Worm (Caenorhabditis elegans) whole organism, L3 larva: ENCODE measurements around the gene ckk-1.

Experiments
- R02D3.7 ChIP-seq: fragments of 150-350 bp; optimal IDR thresholded peaks from 2 replicates; lab custom pipeline; 2014; ENCODE audit warnings: missing biosample characterization, missing genetic modification characterization
- ama-1 ChIP-seq: fragments of 150-350 bp; optimal IDR thresholded peaks from 2 replicates; lab custom pipeline; 2018
- ceh-28 ChIP-seq: fragments of 150-350 bp; optimal IDR thresholded peaks from 2 replicates; lab custom pipeline; 2014; ENCODE audit warnings: missing biosample characterization, missing genetic modification reagents, missing genetic modification characterization
- ceh-82 ChIP-seq: fragments of 150-350 bp; optimal IDR thresholded peaks from 2 replicates; lab custom pipeline; 2014; ENCODE audit warnings: missing biosample characterization, missing genetic modification characterization
- ceh-9 ChIP-seq: sonication (generic microtip); optimal IDR thresholded peaks from 2 replicates; lab custom pipeline; 2018; ENCODE audit warnings: missing biosample characterization, missing genetic modification characterization
- daf-12 ChIP-seq: fragments of 150-350 bp; optimal IDR thresholded peaks from 2 replicates; lab custom pipeline; 2014; ENCODE audit warnings: missing biosample characterization, missing genetic modification reagents, missing genetic modification characterization
- egl-27 ChIP-seq: sonication (generic microtip); optimal IDR thresholded peaks from 4 replicates; lab custom pipeline; 2017; ENCODE audit warnings: missing biosample characterization, missing genetic modification reagents, missing genetic modification characterization
- egl-5 ChIP-seq: fragments of 150-350 bp; optimal IDR thresholded peaks from 2 replicates; lab custom pipeline; 2017; ENCODE audit warnings: missing biosample characterization, missing genetic modification reagents, missing genetic modification characterization, inconsistent platforms
- elt-1 ChIP-seq: fragments of 150-350 bp; optimal IDR thresholded peaks from 2 replicates; lab custom pipeline; 2014; ENCODE audit warnings: missing biosample characterization, missing genetic modification characterization
- elt-2 ChIP-seq: sonication (generic microtip); optimal IDR thresholded peaks from 2 replicates; lab custom pipeline; 2016; ENCODE audit warnings: missing genetic modification reagents, mild to moderate bottlenecking, missing genetic modification characterization, missing compliant biosample characterization
- elt-3 ChIP-seq, 3 experiments: fragments of 150-350 bp in 1 of 3; sonication (generic microtip) in 2 of 3; optimal IDR thresholded peaks; 2 replicates in 2 of 3; 4 replicates in 1 of 3; lab custom pipeline; 2014 to 2017; ENCODE audit warnings: missing biosample characterization in 3 of 3, missing genetic modification characterization in 3 of 3
- fkh-10 ChIP-seq: sonication (generic microtip); optimal IDR thresholded peaks from 2 replicates; lab custom pipeline; 2017; ENCODE audit warnings: missing biosample characterization, missing genetic modification reagents, missing genetic modification characterization
- fos-1 ChIP-seq: fragments of 150-350 bp; optimal IDR thresholded peaks from 2 replicates; lab custom pipeline; 2014; ENCODE audit warnings: missing biosample characterization, missing genetic modification characterization
- hmg-11 ChIP-seq: sonication (generic microtip); optimal IDR thresholded peaks from 2 replicates; lab custom pipeline; 2016; ENCODE audit warnings: missing genetic modification characterization, missing compliant biosample characterization
- jun-1 ChIP-seq: fragments of 150-350 bp; optimal IDR thresholded peaks from 2 replicates; lab custom pipeline; 2014; ENCODE audit warnings: missing biosample characterization, missing genetic modification reagents, missing genetic modification characterization
- lin-15B ChIP-seq: fragments of 150-350 bp; optimal IDR thresholded peaks from 2 replicates; lab custom pipeline; 2014; ENCODE audit warnings: missing biosample characterization, missing genetic modification characterization
- lin-39 ChIP-seq: fragments of 150-350 bp; optimal IDR thresholded peaks from 2 replicates; lab custom pipeline; 2018; ENCODE audit warnings: missing biosample characterization, missing genetic modification reagents, missing genetic modification characterization
- lsy-12 ChIP-seq: sonication (generic microtip); optimal IDR thresholded peaks from 2 replicates; lab custom pipeline; 2016; ENCODE audit warnings: mild to moderate bottlenecking, missing genetic modification characterization, missing compliant biosample characterization
- mdl-1 ChIP-seq: fragments of 150-350 bp; optimal IDR thresholded peaks from 2 replicates; lab custom pipeline; 2014; ENCODE audit warnings: missing biosample characterization, missing genetic modification characterization
- nfya-1 ChIP-seq: sonication (generic microtip); optimal IDR thresholded peaks from 2 replicates; lab custom pipeline; 2017; ENCODE audit warnings: missing genetic modification characterization, mild to moderate bottlenecking, missing compliant biosample characterization, antibody characterized with exemption, moderate library complexity; ENCODE audit not compliant: insufficient read depth
- nhr-11 ChIP-seq: fragments of 150-350 bp; optimal IDR thresholded peaks from 2 replicates; lab custom pipeline; 2014; ENCODE audit warnings: missing biosample characterization, missing genetic modification characterization
- nhr-12 ChIP-seq: fragments of 150-350 bp; optimal IDR thresholded peaks from 2 replicates; lab custom pipeline; 2014; ENCODE audit warnings: missing biosample characterization, missing genetic modification characterization
- nhr-23 ChIP-seq: fragments of 150-350 bp; optimal IDR thresholded peaks from 2 replicates; lab custom pipeline; 2014; ENCODE audit warnings: missing biosample characterization, missing genetic modification reagents, missing genetic modification characterization
- nhr-25 ChIP-seq: sonication (generic microtip); optimal IDR thresholded peaks from 2 replicates; lab custom pipeline; 2017; ENCODE audit warnings: missing biosample characterization, missing genetic modification characterization
- nhr-28 ChIP-seq: fragments of 150-350 bp; optimal IDR thresholded peaks from 2 replicates; lab custom pipeline; 2014; ENCODE audit warnings: missing biosample characterization, missing genetic modification characterization
- pha-4 ChIP-seq: fragments of 150-350 bp; optimal IDR thresholded peaks from 2 replicates; lab custom pipeline; 2014; ENCODE audit warnings: missing biosample characterization, missing genetic modification reagents, missing genetic modification characterization
- pqm-1 ChIP-seq: fragments of 150-350 bp; optimal IDR thresholded peaks from 2 replicates; lab custom pipeline; 2017; ENCODE audit warnings: missing biosample characterization, missing genetic modification characterization, inconsistent platforms
- sea-2 ChIP-seq: fragments of 150-350 bp; sonication (generic microtip); optimal IDR thresholded peaks from 4 replicates; lab custom pipeline; 2014; ENCODE audit warnings: missing biosample characterization, missing genetic modification reagents, missing genetic modification characterization
- skn-1 ChIP-seq: fragments of 150-350 bp; optimal IDR thresholded peaks from 2 replicates; lab custom pipeline; 2014; ENCODE audit warnings: missing biosample characterization, missing genetic modification characterization
- snpc-4 ChIP-seq: fragments of 150-350 bp; optimal IDR thresholded peaks from 2 replicates; lab custom pipeline; 2014; ENCODE audit warnings: missing biosample characterization, missing genetic modification characterization
- tbx-2 ChIP-seq: sonication (generic microtip); optimal IDR thresholded peaks from 2 replicates; lab custom pipeline; 2016; ENCODE audit warnings: mild to moderate bottlenecking, missing genetic modification characterization, missing compliant biosample characterization
- unc-39 ChIP-seq: sonication (generic microtip); optimal IDR thresholded peaks from 4 replicates; lab custom pipeline; 2017; ENCODE audit warnings: missing biosample characterization, missing genetic modification characterization
- zag-1 ChIP-seq: fragments of 150-350 bp; optimal IDR thresholded peaks from 2 replicates; lab custom pipeline; 2014; ENCODE audit warnings: missing biosample characterization, missing genetic modification characterization
- ztf-4 ChIP-seq: fragments of 150-350 bp; optimal IDR thresholded peaks from 2 replicates; lab custom pipeline; 2014; ENCODE audit warnings: missing biosample characterization, missing genetic modification characterization

ckk-1 gene

ce11 chrIII:5621236-5621635, 14.0 kb upstream of the ckk-1 start:
- TF ChIP-seq pqm-1 (tag; lab: Kevin White, UChicago): peak; percentile 8
- TF ChIP-seq tbx-2 (tag; lab: Kevin White, UChicago): peak; percentile 57
- TF ChIP-seq nhr-23 (tag; lab: Kevin White, UChicago): peak; percentile 15
- TF ChIP-seq nhr-12 (tag; lab: Kevin White, UChicago): no peak
- no peak for TF ChIP-seq elt-3 (tag; optimal IDR thresholded peaks at IDR 0.05; lab: Kevin White, UChicago)
- peak; percentile 87 for TF ChIP-seq nfya-1 (tag; lab: Kevin White, UChicago)
- peak; percentile 49 for TF ChIP-seq lin-39
- peak; percentile 63 for TF ChIP-seq mdl-1
- TF ChIP-seq skn-1 (tag; lab: Kevin White, UChicago): no peak
- peak; percentile 65 for TF ChIP-seq lin-15B (tag; lab: Kevin White, UChicago)
- TF ChIP-seq pha-4 (tag; lab: Kevin White, UChicago): peak; percentile 85
- no peak for TF ChIP-seq ama-1 (lab: Kevin White, UChicago)
- TF ChIP-seq daf-12 (tag; lab: Kevin White, UChicago): no peak
- TF ChIP-seq nhr-28 (tag; lab: Kevin White, UChicago): no peak
- TF ChIP-seq sea-2 (GFP tag; lab: Kevin White, UChicago): no peak
- peak; percentile 61 for TF ChIP-seq lsy-12 (tag; lab: Kevin White, UChicago)
- peak; percentile 34 for TF ChIP-seq ceh-28
- TF ChIP-seq egl-5 (tag; lab: Kevin White, UChicago): peak; percentile 62
- TF ChIP-seq nhr-11: peak; percentile 8
- TF ChIP-seq ceh-9: no peak
- TF ChIP-seq elt-2 (tag; lab: Kevin White, UChicago): peak; percentile 82
- peak; percentile 53 for TF ChIP-seq nhr-25 (tag; lab: Kevin White, UChicago)
- peak; percentile 23 for TF ChIP-seq R02D3.7 (tag; lab: Kevin White, UChicago)
- peak; percentile 86 for TF ChIP-seq hmg-11
- TF ChIP-seq snpc-4 (tag; lab: Kevin White, UChicago): peak; percentile 54
- TF ChIP-seq jun-1: peak; percentile 48
- no peak for TF ChIP-seq zag-1 (tag; lab: Kevin White, UChicago)
- TF ChIP-seq unc-39 (tag; lab: Kevin White, UChicago): no peak

- TF ChIP-seq fos-1 (tag; lab: Kevin White, UChicago) (no peak), pha-4 (tag; lab: Kevin White, UChicago) (peak; percentile 53), lin-39 (no peak), elt-3 (tag; optimal IDR thresholded peaks at IDR 0.05; lab: Kevin White, UChicago) (no peak), elt-1 (no peak), unc-39 (tag; lab: Kevin White, UChicago) (no peak), lin-15B (tag; lab: Kevin White, UChicago) (no peak)
- TF ChIP-seq, all 47 proteins: peak for 1
These were observed 12.9 kb upstream of the ckk-1 start for ce11 chrIII:5622232-5623009.

DNA sequence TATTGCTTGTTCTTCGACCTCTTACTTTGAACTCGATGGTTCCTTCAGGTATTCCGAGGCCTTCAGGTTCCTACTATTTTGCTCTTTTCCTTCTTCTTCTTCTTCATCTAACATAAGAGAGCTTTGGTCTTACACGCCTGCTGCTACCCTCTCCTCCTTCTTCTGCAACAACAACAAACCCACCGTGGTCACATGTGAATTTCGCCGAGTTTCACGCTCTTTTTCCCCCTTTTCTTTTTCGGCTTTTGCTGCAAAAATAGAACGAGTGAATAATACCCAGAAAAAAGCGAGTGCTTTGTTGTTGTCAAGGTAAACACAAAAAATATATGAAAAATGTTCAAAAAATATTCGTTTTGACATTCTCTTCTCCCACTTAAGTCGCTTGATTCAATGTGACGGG, 11.9 kb upstream of the ckk-1 start:
- TF ChIP-seq tbx-2 (tag; lab: Kevin White, UChicago) (no peak), fkh-10 (GFP tag; lab: Kevin White, UChicago) (peak; percentile 26), nfya-1 (tag; lab: Kevin White, UChicago) (peak; percentile 21)

ce11 chrIII:5624835-5625234, 10.4 kb upstream of the ckk-1 start, which contains the start of gene daf-4:
daf-4 (plus strand) TSS chrIII:5625135.
- TF ChIP-seq pqm-1 (tag; lab: Kevin White, UChicago): no peak
- TF ChIP-seq daf-12 (tag; lab: Kevin White, UChicago): no peak
- TF ChIP-seq ztf-4 (tag; lab: Kevin White, UChicago): no peak
- no peak for TF ChIP-seq egl-27
- TF ChIP-seq fos-1 (tag; lab: Kevin White, UChicago): no peak
- no peak for TF ChIP-seq sea-2 (GFP tag; lab: Kevin White, UChicago)
- no peak for TF ChIP-seq elt-3 (tag; optimal IDR thresholded peaks at IDR 0.05; lab: Kevin White, UChicago)
- no peak for TF ChIP-seq ceh-82 (tag; lab: Kevin White, UChicago)
